Fruit fly (Drosophila melanogaster) whole organism: ENCODE results near the gene CG15459.

Experiments used
- CG8478 ChIP-seq: fragments of >200 bp; optimal IDR thresholded peaks from 2 replicates; lab custom pipeline; 2018; ENCODE audit warnings: inconsistent platforms
- Dll ChIP-seq: fragments of >200 bp; optimal IDR thresholded peaks from 2 replicates; lab custom pipeline; 2017
- EcR ChIP-seq, 2 experiments: fragments of >200 bp; optimal IDR thresholded peaks; 2 replicates each; lab custom pipeline; 2017; ENCODE audit warnings: missing biosample characterization in 2 of 2, missing genetic modification characterization in 2 of 2, missing genetic modification reagents in 2 of 2
- pan ChIP-seq: fragments of >200 bp; optimal IDR thresholded peaks from 2 replicates; lab custom pipeline; 2017
- psq ChIP-seq: fragments of >200 bp; optimal IDR thresholded peaks from 2 replicates; lab custom pipeline; 2017
- usp ChIP-seq: fragments of >200 bp; optimal IDR thresholded peaks from 2 replicates; lab custom pipeline; 2017; ENCODE audit warnings: missing biosample characterization, missing genetic modification characterization, mixed read lengths

DNA sequence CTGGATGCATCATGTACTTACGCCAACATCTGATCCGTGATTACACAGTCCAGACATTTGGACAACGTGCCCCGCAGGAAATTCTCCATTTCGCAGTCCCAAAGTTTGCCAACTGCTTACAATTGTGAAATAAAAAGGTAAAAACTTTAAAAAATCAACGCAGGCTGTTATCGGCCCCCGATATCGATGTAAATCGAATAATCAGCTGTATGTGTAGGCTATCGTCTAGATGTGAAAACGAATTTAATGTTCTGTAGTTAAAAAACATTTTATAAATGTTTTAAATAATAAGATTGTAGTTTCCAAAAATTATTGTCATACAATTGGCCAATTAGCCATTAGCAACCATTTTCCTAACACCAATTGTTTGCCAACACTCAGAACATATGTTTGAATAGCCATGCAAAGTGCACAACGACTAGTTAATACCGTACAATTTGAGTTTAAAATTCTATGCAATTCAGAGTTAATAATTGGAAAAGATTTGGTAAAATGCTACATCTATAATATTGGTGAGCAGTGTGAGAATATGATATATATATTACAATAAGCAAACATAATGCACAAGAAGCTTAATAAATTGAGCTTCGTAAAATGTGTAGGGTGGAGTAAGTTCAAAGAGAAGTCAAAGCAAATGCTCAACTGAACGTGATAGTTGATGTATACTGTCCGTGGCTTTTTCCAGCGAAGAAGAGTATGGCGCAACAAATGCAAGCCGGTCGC, 16.3 kb upstream of the CG15459 start, which contains the start of the genes CG11710 and mal:
- TF ChIP-seq CG8478 (lab: Kevin White, UChicago) (no peak), EcR (GFP tag; optimal IDR thresholded peaks at IDR 0.05; lab: Kevin White, UChicago) (no peak), psq (lab: Kevin White, UChicago) (no peak), pan (no peak), Dll (lab: Kevin White, UChicago) (no peak), usp (GFP tag; lab: Kevin White, UChicago) (no peak)
